Worm (Caenorhabditis elegans): ENCODE measurements around the gene T13G4.1.

DNA sequence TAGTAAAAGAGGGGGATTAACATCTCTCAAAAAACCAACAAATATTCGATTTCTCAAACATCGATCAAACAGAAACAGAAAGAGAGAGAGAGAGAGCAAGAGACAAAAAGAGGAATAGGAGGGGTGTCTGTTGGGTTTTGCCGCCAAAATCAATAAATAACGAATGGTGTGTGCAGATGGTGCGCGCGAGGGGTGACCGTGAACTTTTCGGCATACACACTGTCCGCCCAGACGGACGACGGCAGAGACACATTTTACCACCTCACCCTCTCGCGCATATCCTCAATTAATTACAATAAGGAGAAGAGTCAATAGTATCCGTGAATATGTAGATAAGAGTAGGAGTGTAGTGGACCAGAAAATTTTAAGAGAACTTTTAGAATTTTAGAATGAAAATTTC, 29.4 kb downstream of the T13G4.1 start:
- no peak for TF ChIP-seq nhr-25 (tag; optimal IDR thresholded peaks at IDR 0.05)
- TF ChIP-seq ceh-16 (tag; optimal IDR thresholded peaks at IDR 0.05), result no peak
- no peak for TF ChIP-seq ztf-4 (tag; optimal IDR thresholded peaks at IDR 0.05)
- TF ChIP-seq nhr-21 (tag; optimal IDR thresholded peaks at IDR 0.05), result no peak
- TF ChIP-seq ama-1 (optimal IDR thresholded peaks at IDR 0.05), result no peak
- TF ChIP-seq skn-1 (tag; optimal IDR thresholded peaks at IDR 0.05), result no peak
- TF ChIP-seq nhr-12 (tag; optimal IDR thresholded peaks at IDR 0.05), result no peak
- no peak for TF ChIP-seq ZK546.5 (tag; optimal IDR thresholded peaks at IDR 0.05)
- no peak for TF ChIP-seq egl-27 (tag; optimal IDR thresholded peaks at IDR 0.05)
- TF ChIP-seq gmeb-1 (tag; optimal IDR thresholded peaks at IDR 0.05), result no peak

Data from whole organism, L2 larva.